Worm (Caenorhabditis elegans) whole organism, dauer: ENCODE measurements around the gene daf-19.

Experiments used
- unc-62 ChIP-seq: sonication (generic microtip); optimal IDR thresholded peaks from 2 replicates; lab custom pipeline; 2017; ENCODE audit warnings: missing biosample characterization, missing genetic modification reagents, missing genetic modification characterization

daf-19 gene

ce11 chrII:10168905-10169782 is at the start of gene daf-19:
TSS of gene daf-19 (minus strand) at chrII:10169346.
- no peak for TF ChIP-seq unc-62 (GFP tag; lab: Kevin White, UChicago)

ce11 chrII:10218171-10218570 is 49.0 kb upstream of the daf-19 start, which contains the start of gene ref-1:
TSS of gene ref-1 (plus strand) at chrII:10218471.
- no peak for TF ChIP-seq unc-62 (GFP tag; lab: Kevin White, UChicago)

- no peak for TF ChIP-seq unc-62 (GFP tag; lab: Kevin White, UChicago)
Observed at ce11 chrII:10206425-10206824, 37.3 kb upstream of the daf-19 start, which contains the start of gene T01E8.1. TSS of gene T01E8.1 (plus strand) at chrII:10206725.

ce11 chrII:10204428-10205049 is 35.4 kb upstream of the daf-19 start:
- TF ChIP-seq unc-62 (GFP tag; lab: Kevin White, UChicago): no peak

- no peak for TF ChIP-seq unc-62 (GFP tag; lab: Kevin White, UChicago)
Observed at ce11 chrII:10203765-10204164, 34.6 kb upstream of the daf-19 start.

- no peak for TF ChIP-seq unc-62 (GFP tag; lab: Kevin White, UChicago)
Observed at ce11 chrII:10203067-10203466, 33.9 kb upstream of the daf-19 start.

- TF ChIP-seq unc-62 (GFP tag; lab: Kevin White, UChicago): no peak
Observed at ce11 chrII:10202275-10202674, 33.1 kb upstream of the daf-19 start.

- TF ChIP-seq unc-62 (GFP tag; lab: Kevin White, UChicago): no peak
Observed at ce11 chrII:10200759-10201158, 31.6 kb upstream of the daf-19 start, which contains the start of gene arv-1. TSS of gene arv-1 (minus strand) at chrII:10200823.

- no peak for TF ChIP-seq unc-62 (GFP tag; lab: Kevin White, UChicago)
Observed at ce11 chrII:10199906-10200305, 30.8 kb upstream of the daf-19 start, which contains the start of gene R05H5.4. TSS of gene R05H5.4 (minus strand) at chrII:10200006.

- no peak for TF ChIP-seq unc-62 (GFP tag; lab: Kevin White, UChicago)
Observed at ce11 chrII:10198486-10198885, 29.3 kb upstream of the daf-19 start.

- TF ChIP-seq unc-62 (GFP tag; lab: Kevin White, UChicago): no peak
Observed at ce11 chrII:10197091-10197675, 28.0 kb upstream of the daf-19 start, which contains the start of gene R05H5.3. TSS of gene R05H5.3 (plus strand) at chrII:10197625.

ce11 chrII:10194605-10195004 is 25.5 kb upstream of the daf-19 start, which contains the start of gene srb-6:
TSS of gene srb-6 (plus strand) at chrII:10194905.
- no peak for TF ChIP-seq unc-62 (GFP tag; lab: Kevin White, UChicago)

- TF ChIP-seq unc-62 (GFP tag; lab: Kevin White, UChicago): no peak
Observed at ce11 chrII:10192207-10192606, 23.1 kb upstream of the daf-19 start, which contains the start of gene R05H5.7. TSS of gene R05H5.7 (plus strand) at chrII:10192507.

ce11 chrII:10189369-10189768 is 20.2 kb upstream of the daf-19 start, which contains the start of gene cdc-25.4:
TSS of gene cdc-25.4 (minus strand) at chrII:10189469.
- no peak for TF ChIP-seq unc-62 (GFP tag; lab: Kevin White, UChicago)

- no peak for TF ChIP-seq unc-62 (GFP tag; lab: Kevin White, UChicago)
Observed at ce11 chrII:10187808-10188207, 18.7 kb upstream of the daf-19 start, which contains the start of gene srd-2. TSS of gene srd-2 (minus strand) at chrII:10187908.
